Fruit fly (Drosophila melanogaster) whole organism, wandering third instar larva: ENCODE data around the gene ftz-f1.

Source experiments
- Hnf4 ChIP-seq: fragments of 200-800 bp; sonication (Bioruptor generic); optimal IDR thresholded peaks from 2 replicates; lab custom pipeline; 2016; ENCODE audit warnings: missing biosample characterization, mild to moderate bottlenecking, missing genetic modification characterization
- Hr78 ChIP-seq: fragments of >200 bp; optimal IDR thresholded peaks from 2 replicates; lab custom pipeline; 2017; ENCODE audit warnings: missing biosample characterization, missing genetic modification characterization
- Jra ChIP-seq: sonication (Bioruptor generic); optimal IDR thresholded peaks from 2 replicates; lab custom pipeline; 2016; ENCODE audit warnings: missing biosample characterization, missing genetic modification characterization
- Myc ChIP-seq: fragments of >200 bp; optimal IDR thresholded peaks from 2 replicates; lab custom pipeline; 2017
- N ChIP-seq: fragments of >200 bp; optimal IDR thresholded peaks from 2 replicates; lab custom pipeline; 2018; ENCODE audit warnings: missing biosample characterization, missing external identifiers, missing genetic modification characterization
- OdsH ChIP-seq: fragments of 200-800 bp; sonication (Bioruptor generic); optimal IDR thresholded peaks from 2 replicates; lab custom pipeline; 2016; ENCODE audit warnings: missing biosample characterization, mild to moderate bottlenecking, missing genetic modification characterization
- br ChIP-seq: fragments of 200-800 bp; sonication (Bioruptor generic); optimal IDR thresholded peaks from 2 replicates; lab custom pipeline; 2016; ENCODE audit warnings: missing biosample characterization, missing genetic modification characterization
- fru ChIP-seq: fragments of 200-800 bp; sonication (Bioruptor generic); optimal IDR thresholded peaks from 3 replicates; lab custom pipeline; 2016; ENCODE audit warnings: missing biosample characterization, mild to moderate bottlenecking, missing genetic modification characterization
- h ChIP-seq: fragments of 200-800 bp; sonication (Bioruptor generic); optimal IDR thresholded peaks from 3 replicates; lab custom pipeline; 2016; ENCODE audit warnings: missing biosample characterization, mild to moderate bottlenecking, missing genetic modification characterization
- pan ChIP-seq: fragments of >200 bp; optimal IDR thresholded peaks from 2 replicates; lab custom pipeline; 2017
- psq ChIP-seq: fragments of 200-800 bp; sonication (Bioruptor generic); optimal IDR thresholded peaks from 3 replicates; lab custom pipeline; 2017; ENCODE audit warnings: missing biosample characterization, mild to moderate bottlenecking, missing genetic modification characterization, moderate library complexity
- sv ChIP-seq: fragments of 200-800 bp; sonication (Bioruptor generic); optimal IDR thresholded peaks from 3 replicates; lab custom pipeline; 2016; ENCODE audit warnings: missing biosample characterization, missing genetic modification characterization
- tai ChIP-seq: sonication (Bioruptor generic); optimal IDR thresholded peaks from 2 replicates; lab custom pipeline; 2016; ENCODE audit warnings: missing biosample characterization, missing genetic modification characterization
- usp ChIP-seq: fragments of >200 bp; optimal IDR thresholded peaks from 2 replicates; lab custom pipeline; 2017; ENCODE audit warnings: missing biosample characterization, missing genetic modification characterization

dm6 chr3L:18769782-18770181 is 31.3 kb downstream of the ftz-f1 start:
- TF ChIP-seq Hnf4 (GFP tag; lab: Kevin White, UChicago), result no peak
- TF ChIP-seq Hr78, result no peak
- no peak for TF ChIP-seq pan (lab: Kevin White, UChicago)
- no peak for TF ChIP-seq fru (GFP tag; lab: Kevin White, UChicago)
- TF ChIP-seq tai (GFP tag; lab: Kevin White, UChicago), result no peak
- no peak for TF ChIP-seq psq (GFP tag; lab: Kevin White, UChicago)
- no peak for TF ChIP-seq sv
- TF ChIP-seq h, result no peak
- no peak for TF ChIP-seq Myc (lab: Kevin White, UChicago)
- no peak for TF ChIP-seq Jra
- no peak for TF ChIP-seq N (GFP tag; lab: Kevin White, UChicago)
- TF ChIP-seq usp (GFP tag; lab: Kevin White, UChicago), result no peak
- TF ChIP-seq br (GFP tag; lab: Kevin White, UChicago), result no peak
- TF ChIP-seq OdsH (GFP tag; lab: Kevin White, UChicago), result no peak
